Worm (Caenorhabditis elegans) whole organism, early embryonic: ENCODE data around the gene T05D4.5.

Experiments used
- F13C5.2 ChIP-seq: sonication (generic microtip); optimal IDR thresholded peaks from 2 replicates; lab custom pipeline; 2017; ENCODE audit warnings: mild to moderate bottlenecking, missing genetic modification characterization, inconsistent platforms, missing compliant biosample characterization
- aly-1 ChIP-seq: sonication (generic microtip); optimal IDR thresholded peaks from 2 replicates; lab custom pipeline; 2016; ENCODE audit warnings: missing genetic modification characterization, missing compliant biosample characterization
- ama-1 ChIP-seq: fragments of 150-350 bp; optimal IDR thresholded peaks from 2 replicates; lab custom pipeline; 2014
- hmbx-1 ChIP-seq: sonication (generic microtip); optimal IDR thresholded peaks from 2 replicates; lab custom pipeline; 2016; ENCODE audit warnings: mild to moderate bottlenecking, missing genetic modification characterization, missing compliant biosample characterization

- TF ChIP-seq hmbx-1 (tag; lab: Kevin White, UChicago) (no peak), ama-1 (no peak), aly-1 (tag; lab: Kevin White, UChicago) (no peak), F13C5.2 (no peak)
Measured at ce11 chrIII:13563000-13563522, 17.6 kb upstream of the T05D4.5 start, which contains the start of gene T05D4.2.
